Fruit fly (Drosophila melanogaster) whole organism, adult: ENCODE measurements around the gene Ggamma30A.

ENCODE experiments used
- CG11617 ChIP-seq: fragments of 200-800 bp; sonication (Bioruptor generic); optimal IDR thresholded peaks from 2 replicates; lab custom pipeline; 2017; ENCODE audit warnings: mild to moderate bottlenecking, missing biosample characterization, missing genetic modification reagents, missing genetic modification characterization
- CG12768 ChIP-seq: fragments of 200-800 bp; sonication (Bioruptor generic); optimal IDR thresholded peaks from 2 replicates; lab custom pipeline; 2017; ENCODE audit warnings: missing biosample characterization, missing genetic modification characterization, mild to moderate bottlenecking, moderate library complexity, missing genetic modification reagents
- CG14711 ChIP-seq: fragments of 200-800 bp; sonication (Bioruptor generic); optimal IDR thresholded peaks from 2 replicates; lab custom pipeline; 2018; ENCODE audit warnings: missing biosample characterization, mild to moderate bottlenecking, missing genetic modification characterization, moderate library complexity
- CG1620 ChIP-seq: fragments of 200-800 bp; sonication (Bioruptor generic); optimal IDR thresholded peaks from 2 replicates; lab custom pipeline; 2016; ENCODE audit warnings: missing biosample characterization, missing genetic modification characterization
- CG33017 ChIP-seq: fragments of 200-800 bp; sonication (Bioruptor generic); optimal IDR thresholded peaks from 2 replicates; lab custom pipeline; 2018; ENCODE audit warnings: missing biosample characterization, mild to moderate bottlenecking, missing genetic modification characterization, moderate library complexity
- CG5204 ChIP-seq: fragments of 200-800 bp; sonication (Bioruptor generic); optimal IDR thresholded peaks from 2 replicates; lab custom pipeline; 2016; ENCODE audit warnings: missing biosample characterization, missing genetic modification characterization
- CG7045 ChIP-seq: fragments of 200-800 bp; sonication (Bioruptor generic); optimal IDR thresholded peaks from 2 replicates; lab custom pipeline; 2017; ENCODE audit warnings: missing biosample characterization, mild to moderate bottlenecking, missing genetic modification characterization
- CG7101 ChIP-seq: fragments of 200-800 bp; sonication (Bioruptor generic); optimal IDR thresholded peaks from 2 replicates; lab custom pipeline; 2018; ENCODE audit warnings: missing biosample characterization, mild to moderate bottlenecking, missing genetic modification characterization, moderate library complexity
- Clk ChIP-seq: fragments of 200-800 bp; sonication (Bioruptor generic); optimal IDR thresholded peaks from 2 replicates; lab custom pipeline; 2017; ENCODE audit warnings: missing biosample characterization, missing genetic modification characterization
- Crg-1 ChIP-seq: fragments of 200-800 bp; sonication (Bioruptor generic); optimal IDR thresholded peaks from 2 replicates; lab custom pipeline; 2016; ENCODE audit warnings: missing biosample characterization, missing genetic modification characterization
- Hr96 ChIP-seq: fragments of 200-800 bp; sonication (Bioruptor generic); optimal IDR thresholded peaks from 2 replicates; lab custom pipeline; 2016; ENCODE audit warnings: missing biosample characterization, missing genetic modification characterization
- Mnt ChIP-seq: fragments of 200-800 bp; sonication (Bioruptor generic); optimal IDR thresholded peaks from 2 replicates; lab custom pipeline; 2016; ENCODE audit warnings: missing biosample characterization, mild to moderate bottlenecking, missing genetic modification characterization
- bab1 ChIP-seq: fragments of 200-800 bp; sonication (Bioruptor generic); optimal IDR thresholded peaks from 3 replicates; lab custom pipeline; 2019; ENCODE audit warnings: missing biosample characterization, mild to moderate bottlenecking, missing genetic modification characterization, moderate library complexity
- cic ChIP-seq: fragments of 200-800 bp; sonication (Bioruptor generic); optimal IDR thresholded peaks from 2 replicates; lab custom pipeline; 2017; ENCODE audit warnings: missing biosample characterization, mild to moderate bottlenecking, missing genetic modification characterization, moderate library complexity
- cnc ChIP-seq, 2 experiments: fragments of >200 bp; optimal IDR thresholded peaks; 2 replicates each; lab custom pipeline; 2017
- kay ChIP-seq: fragments of 200-800 bp; sonication (Bioruptor generic); peaks from one replicate; lab custom pipeline; 2016; ENCODE audit warnings: missing biosample characterization, missing genetic modification characterization, borderline replicate concordance
- ovo ChIP-seq: fragments of 200-800 bp; sonication (Bioruptor generic); optimal IDR thresholded peaks from 2 replicates; lab custom pipeline; 2016; ENCODE audit warnings: missing biosample characterization, missing genetic modification characterization
- pad ChIP-seq: fragments of 200-800 bp; sonication (Bioruptor generic); optimal IDR thresholded peaks from 3 replicates; lab custom pipeline; 2017; ENCODE audit warnings: missing biosample characterization, missing genetic modification characterization, mild to moderate bottlenecking, moderate library complexity, missing genetic modification reagents
- tj ChIP-seq: fragments of 200-800 bp; sonication (Bioruptor generic); optimal IDR thresholded peaks from 3 replicates; lab custom pipeline; 2017; ENCODE audit warnings: missing biosample characterization, mild to moderate bottlenecking, missing genetic modification characterization, moderate library complexity
- toe ChIP-seq: fragments of 200-800 bp; sonication (Bioruptor generic); optimal IDR thresholded peaks from 2 replicates; lab custom pipeline; 2016; ENCODE audit warnings: missing biosample characterization, missing genetic modification characterization

Gene Ggamma30A

dm6 chr2L:9321022-9321421 lies 64.7 kb downstream of the Ggamma30A start:
- TF ChIP-seq ovo (GFP tag; lab: Kevin White, UChicago), result no peak
- no peak for TF ChIP-seq Hr96
- no peak for TF ChIP-seq Clk (GFP tag; lab: Kevin White, UChicago)
- TF ChIP-seq kay, result no peak
- TF ChIP-seq bab1 (GFP tag; lab: Kevin White, UChicago), result no peak
- no peak for TF ChIP-seq pad (GFP tag; lab: Kevin White, UChicago)
- TF ChIP-seq CG11617 (GFP tag; lab: Kevin White, UChicago), result no peak
- TF ChIP-seq CG12768 (GFP tag; lab: Kevin White, UChicago), result no peak
- no peak for TF ChIP-seq CG5204 (GFP tag; lab: Kevin White, UChicago)
- no peak for TF ChIP-seq CG33017 (tag; lab: Kevin White, UChicago)
- TF ChIP-seq CG14711, result no peak
- no peak for TF ChIP-seq Crg-1 (GFP tag; lab: Kevin White, UChicago)
- TF ChIP-seq CG7045, result no peak
- TF ChIP-seq CG7101 (tag; lab: Kevin White, UChicago), result no peak
- TF ChIP-seq CG1620 (GFP tag; lab: Kevin White, UChicago), result no peak
- no peak for TF ChIP-seq tj (GFP tag; lab: Kevin White, UChicago)

DNA sequence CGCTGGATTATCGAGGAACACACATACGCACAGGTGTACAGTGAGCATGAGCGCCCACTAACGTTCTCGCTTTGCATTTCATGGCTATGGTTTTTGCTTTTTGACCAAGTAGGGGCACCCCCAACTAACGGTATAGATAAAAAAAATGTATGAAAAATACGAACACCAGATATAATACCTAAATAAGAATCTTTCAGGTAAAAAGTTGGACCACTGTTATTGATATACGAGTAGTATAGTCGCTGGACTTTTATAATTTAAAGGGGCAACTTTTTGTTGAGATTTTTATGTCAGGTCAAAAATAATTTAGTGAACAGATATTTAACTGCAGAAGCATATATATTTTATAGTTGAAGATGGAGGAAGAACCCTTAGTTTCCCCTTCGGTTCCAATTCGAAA lies 71.1 kb downstream of the Ggamma30A start, which contains the start of gene CG17005:
CG17005 (plus strand) TSS at position 301 of the 400 bp plus-strand sequence.
- TF ChIP-seq cnc (optimal IDR thresholded peaks at IDR 0.05; lab: Kevin White, UChicago) (no peak), ovo (GFP tag; lab: Kevin White, UChicago) (no peak), Clk (GFP tag; lab: Kevin White, UChicago) (no peak), tj (GFP tag; lab: Kevin White, UChicago) (no peak), toe (GFP tag; lab: Kevin White, UChicago) (no peak), Mnt (GFP tag; lab: Kevin White, UChicago) (no peak), CG12768 (GFP tag; lab: Kevin White, UChicago) (no peak), Crg-1 (GFP tag; lab: Kevin White, UChicago) (no peak)

dm6 chr2L:9330628-9331027 lies 74.3 kb downstream of the Ggamma30A start, which contains the start of gene Cks30A:
Cks30A (plus strand) TSS chr2L:9330763.
- TF ChIP-seq bab1 (GFP tag; lab: Kevin White, UChicago), result peak; percentile 37
- TF ChIP-seq CG14711, result no peak

DNA sequence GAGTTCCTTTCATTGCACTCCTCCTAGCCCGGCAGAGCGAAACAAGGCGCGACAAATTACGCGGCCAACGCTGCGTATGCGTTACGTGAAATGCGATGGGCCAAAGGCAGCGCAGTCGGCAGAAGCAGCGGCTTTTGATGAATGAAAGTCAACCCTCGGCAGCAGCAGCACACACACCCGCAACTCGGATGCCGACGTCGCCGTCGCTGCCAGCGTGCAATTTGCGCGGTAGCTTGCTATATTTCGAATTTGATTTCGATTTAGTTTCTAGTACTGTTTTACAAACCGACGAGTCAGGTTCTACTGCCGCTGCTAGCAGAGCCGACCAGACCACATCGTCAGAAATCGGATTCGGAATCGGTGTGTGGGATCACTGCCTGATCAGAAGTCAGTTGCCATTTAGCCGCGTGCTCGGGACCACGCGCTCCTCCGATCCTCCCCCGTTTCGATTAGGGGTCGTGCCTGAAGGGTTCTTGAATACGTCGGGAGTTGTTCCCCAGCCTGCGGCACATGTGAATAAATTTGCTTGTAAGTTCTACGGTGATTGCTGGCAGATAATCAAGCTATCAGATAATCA lies 77.0 kb downstream of the Ggamma30A start, which contains the start of gene Eaat1:
Eaat1 (plus strand) TSS at position 268 of the 577 bp plus-strand sequence.
- TF ChIP-seq CG33017 (tag; lab: Kevin White, UChicago) (no peak), bab1 (GFP tag; lab: Kevin White, UChicago) (no peak), Clk (GFP tag; lab: Kevin White, UChicago) (no peak), CG1620 (GFP tag; lab: Kevin White, UChicago) (peak; percentile 4), CG12768 (GFP tag; lab: Kevin White, UChicago) (peak; percentile 38), Mnt (GFP tag; lab: Kevin White, UChicago) (peak; percentile 76), cic (peak; percentile 99), tj (GFP tag; lab: Kevin White, UChicago) (no peak)

- no peak for TF ChIP-seq CG12768 (GFP tag; lab: Kevin White, UChicago)
- TF ChIP-seq Mnt (GFP tag; lab: Kevin White, UChicago), result peak; percentile 2
- no peak for TF ChIP-seq cnc (optimal IDR thresholded peaks at IDR 0.05; lab: Kevin White, UChicago)
- peak; percentile 23 for TF ChIP-seq cic
Measured at dm6 chr2L:9338852-9339251, 82.5 kb downstream of the Ggamma30A start.

DNA sequence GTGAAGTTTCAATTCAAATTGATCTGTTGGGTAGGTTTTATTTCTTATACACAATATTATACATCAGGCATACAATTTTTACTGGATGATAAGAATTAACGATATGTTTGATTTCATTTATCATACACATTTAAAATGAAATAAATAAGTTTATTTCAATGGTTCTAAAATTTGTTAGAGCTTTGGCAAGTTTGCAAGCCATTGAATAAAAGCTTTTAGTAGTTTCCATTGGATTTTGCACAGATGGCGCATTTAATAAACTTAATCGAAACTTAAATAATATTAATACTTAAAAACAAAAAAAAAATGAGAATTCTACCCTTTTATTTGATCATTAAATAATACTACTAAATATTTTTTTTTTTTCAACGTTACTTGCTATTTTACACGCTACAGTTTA lies 85.6 kb downstream of the Ggamma30A start:
- no peak for TF ChIP-seq CG33017 (tag; lab: Kevin White, UChicago)
- TF ChIP-seq Crg-1 (GFP tag; lab: Kevin White, UChicago), result no peak
- TF ChIP-seq cic, result no peak
- TF ChIP-seq CG14711, result no peak
- TF ChIP-seq ovo (GFP tag; lab: Kevin White, UChicago), result no peak
- no peak for TF ChIP-seq cnc (optimal IDR thresholded peaks at IDR 0.05; lab: Kevin White, UChicago)
- no peak for TF ChIP-seq Mnt (GFP tag; lab: Kevin White, UChicago)
- TF ChIP-seq CG7045, result no peak
- no peak for TF ChIP-seq CG7101 (tag; lab: Kevin White, UChicago)
- TF ChIP-seq CG1620 (GFP tag; lab: Kevin White, UChicago), result no peak
- no peak for TF ChIP-seq CG5204 (GFP tag; lab: Kevin White, UChicago)
- no peak for TF ChIP-seq bab1 (GFP tag; lab: Kevin White, UChicago)
- TF ChIP-seq Hr96, result no peak
- TF ChIP-seq kay, result no peak
- TF ChIP-seq toe (GFP tag; lab: Kevin White, UChicago), result no peak
- no peak for TF ChIP-seq pad (GFP tag; lab: Kevin White, UChicago)
- TF ChIP-seq CG11617 (GFP tag; lab: Kevin White, UChicago), result no peak
- TF ChIP-seq Clk (GFP tag; lab: Kevin White, UChicago), result no peak

dm6 chr2L:9342532-9342931 lies 86.2 kb downstream of the Ggamma30A start, which contains the start of gene CG3748:
CG3748 (plus strand) TSS chr2L:9342832.
- TF ChIP-seq CG14711 (no peak), Mnt (GFP tag; lab: Kevin White, UChicago) (no peak), cic (no peak), CG12768 (GFP tag; lab: Kevin White, UChicago) (no peak), kay (no peak), Clk (GFP tag; lab: Kevin White, UChicago) (no peak), Hr96 (no peak), tj (GFP tag; lab: Kevin White, UChicago) (no peak), CG7101 (tag; lab: Kevin White, UChicago) (no peak), toe (GFP tag; lab: Kevin White, UChicago) (no peak), ovo (GFP tag; lab: Kevin White, UChicago) (no peak), bab1 (GFP tag; lab: Kevin White, UChicago) (no peak), Crg-1 (GFP tag; lab: Kevin White, UChicago) (no peak)
